Worm (Caenorhabditis elegans) whole organism, mixed stage, embryonic: ENCODE results near the gene str-159.

Source experiments
- M03D4.4 ChIP-seq: sonication (generic microtip); optimal IDR thresholded peaks from 2 replicates; lab custom pipeline; 2017; ENCODE audit warnings: mild to moderate bottlenecking, missing genetic modification characterization, missing compliant biosample characterization
- bed-3 ChIP-seq: fragments of 200-800 bp; sonication (Bioruptor generic); optimal IDR thresholded peaks from 3 replicates; lab custom pipeline; 2018; ENCODE audit warnings: mild to moderate bottlenecking, missing genetic modification characterization, moderate library complexity, missing compliant biosample characterization
- ceh-43 ChIP-seq: fragments of 200-800 bp; sonication (Bioruptor generic); optimal IDR thresholded peaks from 2 replicates; lab custom pipeline; 2018; ENCODE audit warnings: mild to moderate bottlenecking, missing genetic modification characterization, moderate library complexity, missing compliant biosample characterization
- ceh-83 ChIP-seq: fragments of 200-800 bp; sonication (Bioruptor generic); optimal IDR thresholded peaks from 2 replicates; lab custom pipeline; 2018; ENCODE audit warnings: mild to moderate bottlenecking, missing genetic modification characterization, missing compliant biosample characterization
- ces-1 ChIP-seq: fragments of 150-350 bp; optimal IDR thresholded peaks from 2 replicates; lab custom pipeline; 2014; ENCODE audit warnings: missing biosample characterization, missing genetic modification reagents, missing genetic modification characterization
- elt-1 ChIP-seq: sonication (generic microtip); optimal IDR thresholded peaks from 2 replicates; lab custom pipeline; 2017; ENCODE audit warnings: missing genetic modification characterization, mild to moderate bottlenecking, missing compliant biosample characterization, antibody characterized with exemption, moderate library complexity, borderline replicate concordance; ENCODE audit not compliant: insufficient read depth
- elt-3 ChIP-seq: fragments of 150-350 bp; optimal IDR thresholded peaks from 2 replicates; lab custom pipeline; 2014; ENCODE audit warnings: missing biosample characterization, missing genetic modification characterization
- flh-1 ChIP-seq: fragments of 200-800 bp; sonication (Bioruptor generic); optimal IDR thresholded peaks from 2 replicates; lab custom pipeline; 2018; ENCODE audit warnings: mild to moderate bottlenecking, missing genetic modification characterization, moderate library complexity, missing compliant biosample characterization
- ham-2 ChIP-seq: fragments of 200-800 bp; sonication (Bioruptor generic); optimal IDR thresholded peaks from 2 replicates; lab custom pipeline; 2018; ENCODE audit warnings: mild to moderate bottlenecking, missing genetic modification characterization, missing compliant biosample characterization
- hlh-1 ChIP-seq: fragments of 150-350 bp; optimal IDR thresholded peaks from 2 replicates; lab custom pipeline; 2014; ENCODE audit warnings: missing biosample characterization, missing genetic modification reagents, missing genetic modification characterization
- lin-13 ChIP-seq: fragments of 150-350 bp; optimal IDR thresholded peaks from 2 replicates; lab custom pipeline; 2014; ENCODE audit warnings: missing biosample characterization, missing genetic modification characterization
- lsy-2 ChIP-seq: fragments of 150-350 bp; optimal IDR thresholded peaks from 2 replicates; lab custom pipeline; 2014; ENCODE audit warnings: missing biosample characterization, missing genetic modification characterization
- mab-5 ChIP-seq: fragments of 150-350 bp; optimal IDR thresholded peaks from 2 replicates; lab custom pipeline; 2014; ENCODE audit warnings: missing biosample characterization, missing genetic modification characterization
- mep-1 ChIP-seq: fragments of 150-350 bp; optimal IDR thresholded peaks from 2 replicates; lab custom pipeline; 2017; ENCODE audit warnings: missing biosample characterization, missing genetic modification reagents, missing genetic modification characterization, inconsistent platforms
- mls-2 ChIP-seq: sonication (generic microtip); optimal IDR thresholded peaks from 2 replicates; lab custom pipeline; 2016; ENCODE audit warnings: mild to moderate bottlenecking, missing genetic modification characterization, moderate library complexity, missing compliant biosample characterization
- nhr-12 ChIP-seq: fragments of 150-350 bp; optimal IDR thresholded peaks from 2 replicates; lab custom pipeline; 2014; ENCODE audit warnings: missing biosample characterization, missing genetic modification characterization
- nhr-2 ChIP-seq: fragments of 150-350 bp; optimal IDR thresholded peaks from 2 replicates; lab custom pipeline; 2014; ENCODE audit warnings: missing biosample characterization, missing genetic modification characterization
- nhr-237 ChIP-seq: fragments of 150-350 bp; optimal IDR thresholded peaks from 2 replicates; lab custom pipeline; 2014; ENCODE audit warnings: missing biosample characterization, missing genetic modification characterization
- nhr-28 ChIP-seq: fragments of 150-350 bp; optimal IDR thresholded peaks from 2 replicates; lab custom pipeline; 2014; ENCODE audit warnings: missing biosample characterization, missing genetic modification characterization
- pha-4 ChIP-seq: fragments of 150-350 bp; optimal IDR thresholded peaks from 2 replicates; lab custom pipeline; 2018; ENCODE audit warnings: missing biosample characterization, missing genetic modification reagents, missing genetic modification characterization
- sem-2 ChIP-seq: fragments of 200-800 bp; sonication (Bioruptor generic); optimal IDR thresholded peaks from 2 replicates; lab custom pipeline; 2018; ENCODE audit warnings: mild to moderate bottlenecking, missing genetic modification characterization, missing compliant biosample characterization
- snpc-4 ChIP-seq: fragments of 150-350 bp; optimal IDR thresholded peaks from 2 replicates; lab custom pipeline; 2014; ENCODE audit warnings: missing biosample characterization, missing genetic modification characterization
- sptf-1 ChIP-seq: sonication (generic microtip); optimal IDR thresholded peaks from 2 replicates; lab custom pipeline; 2017; ENCODE audit warnings: mild to moderate bottlenecking, missing genetic modification characterization, moderate library complexity, missing compliant biosample characterization
- tbx-8 ChIP-seq: fragments of 200-800 bp; sonication (Bioruptor generic); optimal IDR thresholded peaks from 2 replicates; lab custom pipeline; 2018; ENCODE audit warnings: mild to moderate bottlenecking, missing genetic modification characterization, moderate library complexity, missing compliant biosample characterization
- unc-120 ChIP-seq: sonication (generic microtip); optimal IDR thresholded peaks from 2 replicates; lab custom pipeline; 2017; ENCODE audit warnings: missing genetic modification characterization, missing compliant biosample characterization; ENCODE audit not compliant: poor library complexity, severe bottlenecking
- unc-39 ChIP-seq: fragments of 150-350 bp; optimal IDR thresholded peaks from 2 replicates; lab custom pipeline; 2014; ENCODE audit warnings: missing biosample characterization, missing genetic modification characterization
- unc-62 ChIP-seq: fragments of 150-350 bp; optimal IDR thresholded peaks from 2 replicates; lab custom pipeline; 2014; ENCODE audit warnings: missing biosample characterization, missing genetic modification reagents, missing genetic modification characterization
- zip-8 ChIP-seq: fragments of 150-350 bp; optimal IDR thresholded peaks from 2 replicates; lab custom pipeline; 2014; ENCODE audit warnings: missing biosample characterization, missing genetic modification characterization

str-159 gene

DNA sequence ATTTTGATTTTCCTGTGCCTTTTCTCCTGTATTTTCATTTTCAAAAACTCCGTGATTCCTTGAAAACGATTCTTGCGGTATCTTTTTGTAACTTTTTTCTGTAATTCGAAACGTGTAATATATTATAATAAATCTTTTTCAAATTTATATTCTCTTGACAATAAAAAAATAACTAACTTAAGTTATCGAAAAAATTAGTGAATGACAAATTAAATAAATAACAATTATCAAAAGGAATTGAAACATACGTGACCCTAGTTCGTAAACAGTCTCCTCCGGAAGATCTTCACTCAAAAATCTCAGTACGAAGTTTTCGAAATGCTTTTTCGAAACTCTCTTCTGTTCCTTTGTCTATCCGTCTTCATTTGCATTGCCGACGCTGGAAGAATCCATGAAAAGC is 18.6 kb upstream of the str-159 start, which contains the start of gene T08B6.9:
Gene T08B6.9 (plus strand): TSS at position 301 of the 400 bp plus-strand sequence.
- TF ChIP-seq elt-3, result no peak
- no peak for TF ChIP-seq ceh-43 (GFP tag; lab: Kevin White, UChicago)
- TF ChIP-seq nhr-237 (tag; lab: Kevin White, UChicago), result no peak
- TF ChIP-seq lin-13 (tag; lab: Kevin White, UChicago), result no peak
- no peak for TF ChIP-seq M03D4.4 (tag; lab: Kevin White, UChicago)
- no peak for TF ChIP-seq snpc-4
- no peak for TF ChIP-seq sptf-1 (tag; lab: Kevin White, UChicago)
- TF ChIP-seq mep-1 (tag; lab: Kevin White, UChicago), result no peak
- no peak for TF ChIP-seq nhr-2 (tag; lab: Kevin White, UChicago)

DNA sequence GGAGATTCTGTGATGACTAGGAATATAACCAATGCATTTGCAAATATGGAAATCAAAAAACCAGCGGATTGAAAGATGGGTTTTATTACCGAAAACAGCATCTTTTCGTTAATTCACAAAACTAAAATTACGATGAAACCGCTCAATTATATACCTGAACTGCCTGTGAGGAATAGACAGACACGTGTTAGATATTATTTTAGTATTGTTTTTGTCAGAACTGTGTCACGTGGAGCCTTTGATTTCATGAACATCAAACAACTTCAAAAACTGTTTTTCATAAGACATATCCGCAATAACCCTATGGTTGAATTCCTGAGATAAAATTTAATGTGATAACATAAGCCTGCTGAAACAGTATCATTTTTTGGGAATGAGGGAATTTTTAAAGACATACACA is 5.2 kb upstream of the str-159 start, which contains the start of gene str-161:
Gene str-161 (minus strand): TSS at position 101 of the 400 bp plus-strand sequence.
- TF ChIP-seq sptf-1 (tag; lab: Kevin White, UChicago), result no peak

DNA sequence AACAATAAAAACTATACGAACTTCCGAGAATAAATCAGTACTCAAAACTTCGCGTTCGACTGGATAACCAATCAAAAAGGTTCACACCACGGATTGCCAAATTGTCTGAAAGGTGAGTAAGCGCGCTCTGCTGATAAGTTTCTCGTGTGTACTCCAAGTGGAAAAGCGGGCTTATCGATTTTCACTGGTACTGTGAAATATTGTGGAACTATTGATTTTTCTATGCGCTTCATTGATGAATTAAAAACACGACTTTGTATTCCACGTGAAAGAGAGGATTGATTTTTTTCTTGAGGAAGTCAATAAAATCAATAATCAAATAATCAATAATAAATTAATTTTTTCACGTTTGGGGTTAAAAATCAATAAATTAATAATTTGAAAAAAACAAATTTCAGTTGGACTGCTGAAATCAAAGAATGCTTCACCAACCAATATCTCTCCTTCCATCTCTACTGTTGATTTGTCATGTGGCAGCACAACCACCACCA is 3.4 kb upstream of the str-159 start, which contains the start of gene T08B6.4:
Gene T08B6.4 (plus strand): TSS at position 51 of the 491 bp plus-strand sequence.
- TF ChIP-seq bed-3 (no peak), ces-1 (GFP tag; lab: Kevin White, UChicago) (no peak), sptf-1 (tag; lab: Kevin White, UChicago) (no peak), zip-8 (tag; lab: Kevin White, UChicago) (no peak)
- TF ChIP-seq, all 35 proteins: peak for 0

DNA sequence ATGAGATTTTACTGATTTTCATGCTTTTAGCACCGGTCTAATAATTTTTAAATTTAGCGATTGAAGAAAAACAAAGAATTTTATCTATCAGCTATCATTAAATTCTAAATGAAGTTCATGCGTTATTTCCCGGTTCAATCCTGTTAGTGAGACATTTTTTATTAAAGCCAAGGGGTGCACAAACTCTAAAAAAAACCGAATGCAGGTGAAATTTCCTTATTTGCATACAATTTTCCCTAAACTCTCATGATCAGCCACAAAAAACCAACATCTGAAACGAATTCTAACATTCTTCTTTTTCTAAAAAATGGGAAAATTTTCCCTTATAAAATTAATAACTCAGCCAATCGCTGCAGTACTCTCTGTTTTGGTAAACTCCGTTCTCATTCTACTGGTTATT is 4.0 kb downstream of the str-159 start, which contains the start of gene str-156:
Gene str-156 (plus strand): TSS at position 301 of the 400 bp plus-strand sequence.
- TF ChIP-seq unc-39 (tag; lab: Kevin White, UChicago), result no peak
- no peak for TF ChIP-seq ceh-83
- TF ChIP-seq pha-4 (tag; lab: Kevin White, UChicago), result no peak
- no peak for TF ChIP-seq lin-13 (tag; lab: Kevin White, UChicago)
- no peak for TF ChIP-seq snpc-4
- no peak for TF ChIP-seq nhr-28
- TF ChIP-seq sptf-1 (tag; lab: Kevin White, UChicago), result no peak
- no peak for TF ChIP-seq mab-5 (tag; lab: Kevin White, UChicago)
- no peak for TF ChIP-seq ham-2
- TF ChIP-seq bed-3, result no peak
- TF ChIP-seq unc-120, result no peak
- TF ChIP-seq lsy-2 (tag; lab: Kevin White, UChicago), result no peak
- no peak for TF ChIP-seq mep-1 (tag; lab: Kevin White, UChicago)
- no peak for TF ChIP-seq M03D4.4 (tag; lab: Kevin White, UChicago)
- no peak for TF ChIP-seq mls-2

DNA sequence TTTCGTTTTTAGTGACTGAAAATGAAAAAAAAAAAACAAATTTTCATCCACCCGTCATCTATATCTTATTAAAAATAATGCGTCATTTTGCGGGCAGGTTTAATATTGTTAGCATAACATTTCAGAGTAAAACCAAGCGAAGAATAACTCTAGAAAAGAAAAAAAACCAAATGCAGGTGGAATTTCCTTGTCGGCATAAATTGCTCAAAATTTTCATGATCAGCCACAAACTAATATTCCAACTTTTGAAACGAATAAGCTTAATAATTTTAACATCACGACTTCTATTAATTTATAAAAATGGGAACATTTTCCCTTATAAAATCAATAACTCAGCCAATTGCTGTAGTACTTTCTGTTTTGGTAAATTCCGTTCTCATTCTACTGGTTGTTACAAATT is 6.5 kb downstream of the str-159 start, which contains the start of gene str-155:
Gene str-155 (plus strand): TSS at position 301 of the 400 bp plus-strand sequence.
- no peak for TF ChIP-seq nhr-28

DNA sequence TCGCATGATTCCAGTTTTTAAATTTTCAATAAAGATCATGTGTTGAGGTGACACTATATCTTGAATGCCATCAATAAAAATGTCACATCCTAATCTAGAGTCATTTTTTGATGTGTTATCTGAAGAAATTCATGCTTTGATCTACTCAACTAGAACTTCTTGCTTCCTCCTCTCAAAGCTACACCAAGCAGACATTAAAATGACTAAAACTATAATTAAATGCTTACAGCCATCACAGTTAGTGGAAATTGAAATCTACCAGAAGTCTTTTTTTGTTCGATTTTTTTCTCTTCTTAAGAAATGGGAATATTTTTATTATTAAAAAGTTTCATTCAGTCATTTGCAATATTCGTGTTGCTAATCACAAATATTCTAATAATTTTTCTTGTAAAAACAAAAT is 8.6 kb downstream of the str-159 start, which contains the start of gene str-158:
Gene str-158 (plus strand): TSS at position 301 of the 400 bp plus-strand sequence.
- TF ChIP-seq nhr-12, result no peak
- no peak for TF ChIP-seq snpc-4
- TF ChIP-seq lin-13 (tag; lab: Kevin White, UChicago), result no peak
- no peak for TF ChIP-seq M03D4.4 (tag; lab: Kevin White, UChicago)
- TF ChIP-seq unc-39 (tag; lab: Kevin White, UChicago), result no peak
- no peak for TF ChIP-seq hlh-1 (tag; lab: Kevin White, UChicago)
- TF ChIP-seq ceh-83, result no peak
- no peak for TF ChIP-seq ham-2
- TF ChIP-seq mab-5 (tag; lab: Kevin White, UChicago), result no peak
- no peak for TF ChIP-seq unc-120
- no peak for TF ChIP-seq mls-2
- no peak for TF ChIP-seq zip-8 (tag; lab: Kevin White, UChicago)
- TF ChIP-seq pha-4 (tag; lab: Kevin White, UChicago), result no peak
- TF ChIP-seq nhr-2 (tag; lab: Kevin White, UChicago), result no peak
- TF ChIP-seq, all 35 proteins: peak for 0

DNA sequence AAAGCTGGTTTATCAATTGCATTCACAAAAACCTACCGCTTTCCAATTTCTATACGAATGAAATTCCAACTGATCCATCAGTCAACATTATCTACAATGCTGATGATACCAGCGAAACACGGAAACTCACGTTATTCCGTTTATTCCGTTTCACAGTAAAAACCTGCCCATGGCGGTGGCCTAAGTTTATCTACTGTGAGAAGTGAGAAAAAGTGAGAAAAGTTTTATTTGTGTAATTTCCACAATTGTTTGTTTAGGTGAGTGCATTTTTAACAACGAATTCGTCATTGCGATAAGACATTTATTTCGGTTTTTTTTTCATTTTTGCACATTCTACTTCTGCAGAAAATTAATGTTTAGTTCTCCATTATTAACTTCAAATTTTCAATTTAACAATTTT is 20.9 kb downstream of the str-159 start, which contains the start of gene Y9C9A.8:
Gene Y9C9A.8 (plus strand): TSS at position 301 of the 400 bp plus-strand sequence.
- no peak for TF ChIP-seq mab-5 (tag; lab: Kevin White, UChicago)
- no peak for TF ChIP-seq sem-2 (GFP tag; lab: Kevin White, UChicago)
- no peak for TF ChIP-seq flh-1
- TF ChIP-seq ham-2, result no peak
- no peak for TF ChIP-seq unc-62 (GFP tag; lab: Kevin White, UChicago)
- TF ChIP-seq mls-2, result no peak
- no peak for TF ChIP-seq M03D4.4 (tag; lab: Kevin White, UChicago)
- no peak for TF ChIP-seq tbx-8 (GFP tag; lab: Kevin White, UChicago)
- no peak for TF ChIP-seq elt-1 (tag; lab: Kevin White, UChicago)
